Worm (Caenorhabditis elegans): Measurements from ENCODE around the gene hpo-30.

ce11 chrV:12283187-12283586 lies 27.0 kb downstream of the hpo-30 start, which contains the start of gene F55C5.10:
- TF ChIP-seq T22C8.4 (GFP tag; IDR thresholded peaks at IDR 0.05) (no peak), ref-1 (GFP tag; conservative IDR thresholded peaks at IDR 0.05) (no peak), klf-2 (GFP tag; conservative IDR thresholded peaks at IDR 0.05) (no peak), flt-1 (GFP tag; IDR thresholded peaks at IDR 0.05) (no peak)

Data from whole organism, midembryonic.